Worm (Caenorhabditis elegans) whole organism, midembryonic: ENCODE data around the gene srh-270.

Source experiments
- T22C8.4 ChIP-seq: fragments of 200-800 bp; sonication (Bioruptor generic); IDR thresholded peaks from 2 replicates; pipeline ENCODE4 v1.3.6; 2022; ENCODE audit warnings: missing genetic modification characterization, missing compliant biosample characterization
- cog-1 ChIP-seq: sonication (generic microtip); optimal IDR thresholded peaks from 2 replicates; lab custom pipeline; 2016; ENCODE audit warnings: missing genetic modification characterization, missing compliant biosample characterization
- flt-1 ChIP-seq: fragments of 200-800 bp; sonication (Bioruptor generic); IDR thresholded peaks from 2 replicates; pipeline ENCODE4 v1.3.6; 2022; ENCODE audit warnings: missing genetic modification characterization, missing compliant biosample characterization
- klf-2 ChIP-seq: fragments of 200-800 bp; sonication (Bioruptor generic); conservative IDR thresholded peaks from 2 replicates; pipeline ENCODE4 v1.3.6; 2022; ENCODE audit warnings: missing genetic modification reagents, missing genetic modification characterization, missing compliant biosample characterization
- med-1 ChIP-seq: sonication (generic microtip); optimal IDR thresholded peaks from 2 replicates; lab custom pipeline; 2017; ENCODE audit warnings: missing genetic modification characterization, mild to moderate bottlenecking, missing compliant biosample characterization, antibody characterized with exemption, missing genetic modification reagents; ENCODE audit not compliant: insufficient read depth
- ref-1 ChIP-seq: fragments of 200-800 bp; sonication (Bioruptor generic); conservative IDR thresholded peaks from 2 replicates; pipeline ENCODE4 v1.3.6; 2022; ENCODE audit warnings: missing genetic modification reagents, missing genetic modification characterization, missing compliant biosample characterization
- tab-1 ChIP-seq: fragments of 200-800 bp; sonication (Bioruptor generic); IDR thresholded peaks from 2 replicates; pipeline ENCODE4 v1.3.6; 2022; ENCODE audit warnings: missing genetic modification characterization, missing compliant biosample characterization
- ztf-23 ChIP-seq: fragments of 200-800 bp; sonication (Bioruptor generic); IDR thresholded peaks from 2 replicates; pipeline ENCODE4 v1.3.6; 2022; ENCODE audit warnings: missing genetic modification reagents, missing genetic modification characterization, missing compliant biosample characterization
- ztf-29 ChIP-seq: fragments of 200-800 bp; sonication (Bioruptor generic); IDR thresholded peaks from 2 replicates; pipeline ENCODE4 v1.3.6; 2022; ENCODE audit warnings: missing genetic modification reagents, missing genetic modification characterization, missing compliant biosample characterization

The srh-270 gene

ce11 chrV:2818117-2818516, 43.3 kb downstream of the srh-270 start, which contains the start of gene srt-34:
Gene srt-34 (minus strand): TSS chrV:2818217.
- no peak for TF ChIP-seq ztf-23 (GFP tag; lab: Robert Waterston, UW)
- no peak for TF ChIP-seq flt-1
- TF ChIP-seq ztf-29 (GFP tag; lab: Robert Waterston, UW): no peak
- TF ChIP-seq klf-2: no peak
- no peak for TF ChIP-seq ref-1 (GFP tag; lab: Robert Waterston, UW)
- no peak for TF ChIP-seq cog-1 (tag; lab: Kevin White, UChicago)
- no peak for TF ChIP-seq tab-1 (GFP tag; lab: Robert Waterston, UW)
- no peak for TF ChIP-seq med-1 (GFP tag; lab: Kevin White, UChicago)
- no peak for TF ChIP-seq T22C8.4 (GFP tag; lab: Robert Waterston, UW)

- no peak for TF ChIP-seq T22C8.4 (GFP tag; lab: Robert Waterston, UW)
- TF ChIP-seq flt-1: no peak
- no peak for TF ChIP-seq tab-1 (GFP tag; lab: Robert Waterston, UW)
- TF ChIP-seq med-1 (GFP tag; lab: Kevin White, UChicago): no peak
- no peak for TF ChIP-seq cog-1 (tag; lab: Kevin White, UChicago)
- TF ChIP-seq ztf-29 (GFP tag; lab: Robert Waterston, UW): no peak
- TF ChIP-seq ztf-23 (GFP tag; lab: Robert Waterston, UW): no peak
- TF ChIP-seq ref-1 (GFP tag; lab: Robert Waterston, UW): no peak
These were observed 45.4 kb downstream of the srh-270 start, which contains the start of gene F54E2.5 for ce11 chrV:2815956-2816355. Gene F54E2.5 (minus strand): TSS chrV:2816056.

DNA sequence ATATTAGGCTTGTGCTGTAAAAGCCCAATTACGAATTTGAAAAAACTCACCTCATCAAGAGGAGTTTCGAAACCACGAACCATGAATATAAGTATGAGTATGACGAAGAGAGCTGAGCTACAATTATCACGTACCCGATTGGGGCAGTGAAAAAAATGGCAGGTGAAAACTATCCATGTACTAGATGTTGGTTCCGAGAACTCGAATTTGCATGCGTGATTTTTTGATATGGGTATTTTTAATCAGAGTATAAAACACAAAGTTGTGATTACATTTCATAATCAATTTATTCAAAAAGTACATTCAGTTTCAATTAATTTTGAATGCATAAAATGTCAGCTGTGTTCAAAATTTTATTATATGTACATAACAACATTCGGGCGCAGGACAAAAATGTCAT, 47.5 kb downstream of the srh-270 start, which contains the start of gene F54E2.9:
Gene F54E2.9 (minus strand): TSS at position 132 of the 400 bp plus-strand sequence.
- TF ChIP-seq med-1 (GFP tag; lab: Kevin White, UChicago) (no peak), ztf-29 (GFP tag; lab: Robert Waterston, UW) (no peak), tab-1 (GFP tag; lab: Robert Waterston, UW) (no peak), cog-1 (tag; lab: Kevin White, UChicago) (no peak), flt-1 (no peak), ref-1 (GFP tag; lab: Robert Waterston, UW) (no peak), T22C8.4 (GFP tag; lab: Robert Waterston, UW) (no peak), ztf-23 (GFP tag; lab: Robert Waterston, UW) (no peak), klf-2 (no peak)

ce11 chrV:2810164-2810563, 51.2 kb downstream of the srh-270 start, which contains the start of gene F54E2.1:
Gene F54E2.1 (plus strand): TSS chrV:2810398.
- TF ChIP-seq flt-1: no peak
